Worm (Caenorhabditis elegans): Measurements from ENCODE around the gene C33A11.2.

ce11 chrX:15408577-15408976 lies 42.8 kb downstream of the C33A11.2 start:
- TF ChIP-seq T22C8.4 (GFP tag; IDR thresholded peaks at IDR 0.05) (no peak), cog-1 (tag; optimal IDR thresholded peaks at IDR 0.05) (no peak), klf-2 (GFP tag; conservative IDR thresholded peaks at IDR 0.05) (no peak)

Data from whole organism, midembryonic.